Worm (Caenorhabditis elegans) whole organism, midembryonic: ENCODE data around the gene Y54F10BM.22.

Experiments
- T22C8.4 ChIP-seq: fragments of 200-800 bp; sonication (Bioruptor generic); IDR thresholded peaks from 2 replicates; pipeline ENCODE4 v1.3.6; 2022; ENCODE audit warnings: missing genetic modification characterization, missing compliant biosample characterization
- cog-1 ChIP-seq: sonication (generic microtip); optimal IDR thresholded peaks from 2 replicates; lab custom pipeline; 2016; ENCODE audit warnings: missing genetic modification characterization, missing compliant biosample characterization
- flt-1 ChIP-seq: fragments of 200-800 bp; sonication (Bioruptor generic); IDR thresholded peaks from 2 replicates; pipeline ENCODE4 v1.3.6; 2022; ENCODE audit warnings: missing genetic modification characterization, missing compliant biosample characterization
- med-1 ChIP-seq: sonication (generic microtip); optimal IDR thresholded peaks from 2 replicates; lab custom pipeline; 2017; ENCODE audit warnings: missing genetic modification characterization, mild to moderate bottlenecking, missing compliant biosample characterization, antibody characterized with exemption, missing genetic modification reagents; ENCODE audit not compliant: insufficient read depth
- tab-1 ChIP-seq: fragments of 200-800 bp; sonication (Bioruptor generic); IDR thresholded peaks from 2 replicates; pipeline ENCODE4 v1.3.6; 2022; ENCODE audit warnings: missing genetic modification characterization, missing compliant biosample characterization

DNA sequence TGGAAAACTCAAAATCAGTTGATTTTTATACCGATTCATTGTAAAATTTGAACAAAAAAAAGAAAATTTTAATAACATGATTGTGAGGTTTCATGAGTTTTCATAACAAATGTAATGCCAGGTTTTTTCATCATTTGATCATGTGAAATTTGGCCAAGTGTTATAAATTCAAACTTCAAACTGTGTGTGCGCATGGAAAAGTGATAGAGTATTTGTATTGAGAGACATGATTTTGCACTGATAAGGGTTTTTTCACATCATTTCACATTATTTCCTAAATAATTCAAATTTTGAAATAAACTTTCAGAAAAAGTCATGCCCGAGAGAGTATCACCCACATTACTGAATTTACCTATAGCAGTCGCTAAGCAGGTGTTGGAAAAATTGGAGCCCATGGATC lies 10.4 kb downstream of the Y54F10BM.22 start, which contains the start of gene fbxa-219:
- TF ChIP-seq T22C8.4 (GFP tag; lab: Robert Waterston, UW) (no peak), flt-1 (GFP tag; lab: Robert Waterston, UW) (no peak), cog-1 (no peak), med-1 (GFP tag; lab: Kevin White, UChicago) (no peak), tab-1 (GFP tag; lab: Robert Waterston, UW) (no peak)
